Worm (Caenorhabditis elegans) whole organism, L2 larva: ENCODE data around the gene C54E10.10.
"Not testable (repeated sequence)": the region's sequence is repeated elsewhere in the genome, so short reads cannot be mapped to it uniquely, and the experiment has no call there.

Experiments used
- F13H6.1 ChIP-seq: sonication (generic microtip); optimal IDR thresholded peaks from 2 replicates; lab custom pipeline; 2016; ENCODE audit warnings: missing genetic modification characterization, missing compliant biosample characterization
- R02D3.7 ChIP-seq: fragments of 150-350 bp; optimal IDR thresholded peaks from 2 replicates; lab custom pipeline; 2014; ENCODE audit warnings: missing biosample characterization, missing genetic modification characterization
- ZK546.5 ChIP-seq: sonication (generic microtip); optimal IDR thresholded peaks from 2 replicates; lab custom pipeline; 2017; ENCODE audit warnings: missing biosample characterization, missing genetic modification characterization
- ama-1 ChIP-seq: fragments of 150-350 bp; optimal IDR thresholded peaks from 2 replicates; lab custom pipeline; 2018; ENCODE audit warnings: inconsistent platforms
- blmp-1 ChIP-seq: sonication (generic microtip); optimal IDR thresholded peaks from 2 replicates; lab custom pipeline; 2017; ENCODE audit warnings: missing genetic modification characterization, mild to moderate bottlenecking, missing compliant biosample characterization, antibody characterized with exemption, moderate library complexity; ENCODE audit not compliant: insufficient read depth
- ceh-16 ChIP-seq: fragments of 150-350 bp; optimal IDR thresholded peaks from 2 replicates; lab custom pipeline; 2014; ENCODE audit warnings: missing biosample characterization, missing genetic modification characterization
- ceh-82 ChIP-seq: fragments of 150-350 bp; optimal IDR thresholded peaks from 2 replicates; lab custom pipeline; 2014; ENCODE audit warnings: missing biosample characterization, missing genetic modification characterization
- crh-2 ChIP-seq: sonication (generic microtip); optimal IDR thresholded peaks from 2 replicates; lab custom pipeline; 2017; ENCODE audit warnings: missing biosample characterization, missing genetic modification characterization
- egl-27 ChIP-seq: sonication (generic microtip); optimal IDR thresholded peaks from 3 replicates; lab custom pipeline; 2017; ENCODE audit warnings: missing biosample characterization, missing genetic modification reagents, missing genetic modification characterization
- fos-1 ChIP-seq: fragments of 150-350 bp; optimal IDR thresholded peaks from 2 replicates; lab custom pipeline; 2014; ENCODE audit warnings: missing biosample characterization, missing genetic modification characterization
- lin-11 ChIP-seq: fragments of 150-350 bp; sonication (generic microtip); optimal IDR thresholded peaks from 2 replicates; lab custom pipeline; 2014; ENCODE audit warnings: missing biosample characterization, missing genetic modification characterization, inconsistent platforms, mixed read lengths
- lin-13 ChIP-seq: fragments of 150-350 bp; optimal IDR thresholded peaks from 2 replicates; lab custom pipeline; 2014; ENCODE audit warnings: missing biosample characterization, missing genetic modification reagents, missing genetic modification characterization
- lsy-2 ChIP-seq, 2 experiments: fragments of 150-350 bp in 1 of 2; sonication (generic microtip) in 1 of 2; optimal IDR thresholded peaks; 2 replicates each; lab custom pipeline; 2014 to 2017; ENCODE audit warnings: missing biosample characterization in 2 of 2, missing genetic modification characterization in 2 of 2
- mab-5 ChIP-seq: fragments of 150-350 bp; optimal IDR thresholded peaks from 2 replicates; lab custom pipeline; 2014; ENCODE audit warnings: missing biosample characterization, missing genetic modification characterization
- mbf-1 ChIP-seq: sonication (generic microtip); optimal IDR thresholded peaks from 2 replicates; lab custom pipeline; 2017; ENCODE audit warnings: missing biosample characterization, missing genetic modification characterization
- nhr-10 ChIP-seq: sonication (generic microtip); optimal IDR thresholded peaks from 2 replicates; lab custom pipeline; 2017; ENCODE audit warnings: missing biosample characterization, missing genetic modification characterization
- nhr-11 ChIP-seq: fragments of 150-350 bp; optimal IDR thresholded peaks from 2 replicates; lab custom pipeline; 2014; ENCODE audit warnings: missing biosample characterization, missing genetic modification characterization
- nhr-12 ChIP-seq: fragments of 150-350 bp; optimal IDR thresholded peaks from 2 replicates; lab custom pipeline; 2014; ENCODE audit warnings: missing biosample characterization, missing genetic modification characterization
- nhr-129 ChIP-seq: fragments of 150-350 bp; optimal IDR thresholded peaks from 2 replicates; lab custom pipeline; 2014; ENCODE audit warnings: missing biosample characterization, missing genetic modification characterization
- nhr-23 ChIP-seq: fragments of 150-350 bp; optimal IDR thresholded peaks from 2 replicates; lab custom pipeline; 2014; ENCODE audit warnings: missing biosample characterization, missing genetic modification reagents, missing genetic modification characterization
- nhr-25 ChIP-seq: fragments of 150-350 bp; sonication (generic microtip); optimal IDR thresholded peaks from 3 replicates; lab custom pipeline; 2014; ENCODE audit warnings: missing biosample characterization, missing genetic modification characterization
- nhr-6 ChIP-seq: fragments of 150-350 bp; optimal IDR thresholded peaks from 2 replicates; lab custom pipeline; 2014; ENCODE audit warnings: missing biosample characterization, missing genetic modification characterization
- nhr-77 ChIP-seq: fragments of 150-350 bp; optimal IDR thresholded peaks from 2 replicates; lab custom pipeline; 2014; ENCODE audit warnings: missing biosample characterization, missing genetic modification characterization
- peb-1 ChIP-seq: fragments of 150-350 bp; optimal IDR thresholded peaks from 2 replicates; lab custom pipeline; 2014; ENCODE audit warnings: missing biosample characterization, missing genetic modification characterization
- skn-1 ChIP-seq: sonication (generic microtip); optimal IDR thresholded peaks from 2 replicates; lab custom pipeline; 2017; ENCODE audit warnings: missing biosample characterization, missing genetic modification characterization
- sma-3 ChIP-seq: sonication (generic microtip); optimal IDR thresholded peaks from 2 replicates; lab custom pipeline; 2016; ENCODE audit warnings: missing genetic modification reagents, missing genetic modification characterization, missing compliant biosample characterization
- sma-9 ChIP-seq, 2 experiments: fragments of 150-350 bp in 1 of 2; sonication (generic microtip) in 1 of 2; optimal IDR thresholded peaks; 2 replicates each; lab custom pipeline; 2014 to 2016; ENCODE audit warnings: missing genetic modification characterization in 2 of 2, mild to moderate bottlenecking in 1 of 2, missing biosample characterization in 1 of 2, missing compliant biosample characterization in 1 of 2, missing genetic modification reagents in 1 of 2, moderate library complexity in 1 of 2
- snpc-4 ChIP-seq: fragments of 150-350 bp; optimal IDR thresholded peaks from 2 replicates; lab custom pipeline; 2014; ENCODE audit warnings: missing biosample characterization, missing genetic modification characterization
- unc-39 ChIP-seq: fragments of 150-350 bp; optimal IDR thresholded peaks from 2 replicates; lab custom pipeline; 2014; ENCODE audit warnings: missing biosample characterization, missing genetic modification characterization
- unc-62 ChIP-seq: fragments of 150-350 bp; optimal IDR thresholded peaks from 2 replicates; lab custom pipeline; 2014; ENCODE audit warnings: missing biosample characterization, missing genetic modification reagents, missing genetic modification characterization
- ztf-1 ChIP-seq: fragments of 200-800 bp; sonication (Bioruptor generic); conservative IDR thresholded peaks from 2 replicates; pipeline ENCODE4 v1.3.6; 2022; ENCODE audit warnings: missing genetic modification characterization, missing compliant biosample characterization
- ztf-11 ChIP-seq: sonication (generic microtip); optimal IDR thresholded peaks from 2 replicates; lab custom pipeline; 2017; ENCODE audit warnings: missing biosample characterization, missing genetic modification characterization
- ztf-4 ChIP-seq: fragments of 150-350 bp; optimal IDR thresholded peaks from 2 replicates; lab custom pipeline; 2014; ENCODE audit warnings: missing biosample characterization, missing genetic modification characterization

Gene C54E10.10

DNA sequence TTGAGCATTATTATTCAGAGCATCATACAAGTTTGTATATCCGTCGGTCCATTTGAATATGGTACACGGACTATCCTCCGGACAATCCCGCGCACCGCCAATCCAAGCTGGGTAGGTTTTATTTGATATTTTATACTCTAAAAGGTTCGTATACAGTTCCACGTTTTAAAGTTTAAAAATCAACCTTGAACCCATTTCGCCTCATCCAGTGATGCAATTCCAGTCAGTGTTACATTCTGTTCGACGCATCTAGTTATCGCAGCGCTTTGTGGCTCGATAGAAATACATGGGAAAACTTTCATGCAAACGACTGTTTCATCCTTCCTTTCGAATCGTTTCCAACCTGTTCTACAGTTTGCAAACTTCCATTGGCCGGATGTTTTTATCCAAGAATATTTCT, 33.3 kb downstream of the C54E10.10 start:
- TF ChIP-seq ztf-1, result no peak
- TF ChIP-seq nhr-25 (tag; lab: Kevin White, UChicago), result no peak
- TF ChIP-seq mab-5 (tag; lab: Kevin White, UChicago), result no peak
- TF ChIP-seq F13H6.1 (tag; lab: Kevin White, UChicago), result no peak
- no peak for TF ChIP-seq R02D3.7 (tag; lab: Kevin White, UChicago)
- no peak for TF ChIP-seq nhr-129 (tag; lab: Kevin White, UChicago)
- TF ChIP-seq unc-39 (tag; lab: Kevin White, UChicago), result no peak
- no peak for TF ChIP-seq mbf-1 (tag; lab: Kevin White, UChicago)
- no peak for TF ChIP-seq ztf-11 (tag; lab: Kevin White, UChicago)
- TF ChIP-seq nhr-23, result no peak
- TF ChIP-seq ztf-4, result no peak
- no peak for TF ChIP-seq nhr-77 (tag; lab: Kevin White, UChicago)
- TF ChIP-seq unc-62 (GFP tag; lab: Kevin White, UChicago), result no peak
- no peak for TF ChIP-seq ceh-16 (tag; lab: Kevin White, UChicago)
- TF ChIP-seq nhr-10 (tag; lab: Kevin White, UChicago), result no peak
- no peak for TF ChIP-seq crh-2 (tag; lab: Kevin White, UChicago)
- no peak for TF ChIP-seq lin-13
- no peak for TF ChIP-seq sma-3 (GFP tag; lab: Kevin White, UChicago)
- TF ChIP-seq nhr-6 (tag; lab: Kevin White, UChicago), result no peak

ce11 chrV:18762044-18762443, 41.1 kb downstream of the C54E10.10 start, which contains the start of gene F11D11.22:
TSS of gene F11D11.22 (plus strand) at chrV:18762344.
- not testable (repeated sequence) for TF ChIP-seq nhr-12, unc-39, fos-1 (tag; lab: Kevin White, UChicago)
- TF ChIP-seq, all 48 proteins: peak for 0; not testable (repeated sequence) for 48

DNA sequence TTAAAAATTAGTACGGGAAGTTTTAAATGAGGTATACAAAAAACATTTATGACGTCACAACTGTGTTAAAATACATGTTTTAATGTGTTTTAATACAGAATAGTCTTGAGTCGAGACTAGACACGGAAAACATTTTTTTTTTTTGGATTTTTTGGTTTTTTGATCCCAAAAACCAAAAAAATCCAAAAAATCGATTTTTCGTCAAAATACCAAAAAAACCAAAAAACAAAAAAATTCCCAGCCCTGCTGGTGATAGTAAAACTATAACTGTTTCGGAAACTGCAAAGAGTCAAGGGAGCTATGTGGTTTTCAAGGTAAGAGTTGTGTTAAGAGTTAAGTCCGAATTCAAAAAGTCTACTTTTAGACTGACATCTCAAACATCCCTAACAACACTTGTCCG, 42.1 kb downstream of the C54E10.10 start, which contains the start of gene F11D11.4:
TSS of gene F11D11.4 (plus strand) at position 301 of the 400 bp plus-strand sequence.
- no peak for TF ChIP-seq snpc-4 (tag; lab: Kevin White, UChicago)
- TF ChIP-seq nhr-77 (tag; lab: Kevin White, UChicago), result no peak
- TF ChIP-seq nhr-25 (tag; lab: Kevin White, UChicago), result no peak
- no peak for TF ChIP-seq skn-1 (tag; lab: Kevin White, UChicago)
- no peak for TF ChIP-seq unc-39 (tag; lab: Kevin White, UChicago)
- no peak for TF ChIP-seq ceh-16 (tag; lab: Kevin White, UChicago)
- no peak for TF ChIP-seq fos-1 (tag; lab: Kevin White, UChicago)
- no peak for TF ChIP-seq sma-9 (GFP tag; optimal IDR thresholded peaks at IDR 0.05; lab: Kevin White, UChicago)
- no peak for TF ChIP-seq sma-9 (tag; optimal IDR thresholded peaks at IDR 0.05; lab: Kevin White, UChicago)
- no peak for TF ChIP-seq egl-27 (tag; lab: Kevin White, UChicago)

DNA sequence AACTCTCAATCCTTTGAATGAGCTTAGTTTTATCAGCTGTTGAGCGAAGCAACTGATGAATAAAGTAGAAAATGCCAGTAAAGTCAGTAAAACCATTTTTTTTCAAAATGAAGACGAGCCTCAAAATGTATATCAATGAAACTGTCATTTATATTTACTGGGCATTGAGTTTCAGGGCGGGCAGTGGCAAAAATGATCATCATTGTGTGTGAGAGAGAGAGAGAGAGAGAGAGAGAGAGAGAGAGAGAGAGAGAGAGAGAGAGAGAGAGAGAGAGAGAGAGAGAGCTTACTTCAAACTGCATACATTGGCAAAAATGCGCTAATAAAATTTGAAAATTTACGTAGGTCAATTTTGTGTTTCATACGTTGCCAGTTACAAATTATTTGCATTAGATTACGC, 43.0 kb downstream of the C54E10.10 start, which contains the start of gene F11D11.3:
TSS of gene F11D11.3 (minus strand) at position 101 of the 400 bp plus-strand sequence.
- no peak for TF ChIP-seq R02D3.7 (tag; lab: Kevin White, UChicago)
- no peak for TF ChIP-seq ceh-16 (tag; lab: Kevin White, UChicago)
- no peak for TF ChIP-seq snpc-4 (tag; lab: Kevin White, UChicago)
- no peak for TF ChIP-seq lin-11
- TF ChIP-seq peb-1 (tag; lab: Kevin White, UChicago), result no peak
- TF ChIP-seq nhr-11 (tag; lab: Kevin White, UChicago), result no peak
- no peak for TF ChIP-seq ceh-82 (tag; lab: Kevin White, UChicago)
- no peak for TF ChIP-seq blmp-1 (tag; lab: Kevin White, UChicago)
- no peak for TF ChIP-seq ama-1 (lab: Kevin White, UChicago)
- TF ChIP-seq unc-62 (GFP tag; lab: Kevin White, UChicago), result no peak
- no peak for TF ChIP-seq nhr-10 (tag; lab: Kevin White, UChicago)
- no peak for TF ChIP-seq ZK546.5 (tag; lab: Kevin White, UChicago)
- no peak for TF ChIP-seq ztf-1
- no peak for TF ChIP-seq ztf-4

DNA sequence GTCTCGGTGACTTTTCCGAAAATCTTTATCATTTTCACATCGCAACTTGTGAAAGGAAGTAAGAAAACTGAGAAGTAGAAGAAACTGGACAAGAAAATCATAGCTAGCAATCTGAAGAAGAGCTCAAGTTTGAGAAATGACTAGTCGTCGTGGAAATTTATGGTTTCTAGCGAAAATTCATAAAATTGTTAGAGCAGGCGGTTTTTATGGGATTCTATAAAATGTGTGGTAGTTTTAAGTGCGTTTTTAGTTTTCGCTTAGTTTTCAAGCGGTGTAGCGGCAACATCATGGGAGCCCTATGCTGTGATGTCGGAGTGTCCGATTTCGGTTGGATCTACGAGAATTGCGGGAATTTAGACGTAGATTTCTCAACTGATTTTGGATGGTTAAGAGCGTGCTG, 48.8 kb downstream of the C54E10.10 start, which contains the start of gene clec-254:
TSS of gene clec-254 (minus strand) at position 101 of the 400 bp plus-strand sequence.
- TF ChIP-seq lsy-2 (tag; optimal IDR thresholded peaks at IDR 0.05; lab: Kevin White, UChicago); ztf-4; ZK546.5 (tag; lab: Kevin White, UChicago): not testable (repeated sequence)
